Fruit fly (Drosophila melanogaster) whole organism: ENCODE measurements around the gene Fic.

Experiments
- CG8478 ChIP-seq: fragments of >200 bp; optimal IDR thresholded peaks from 2 replicates; lab custom pipeline; 2018; ENCODE audit warnings: inconsistent platforms
- Dll ChIP-seq: fragments of >200 bp; optimal IDR thresholded peaks from 2 replicates; lab custom pipeline; 2017
- EcR ChIP-seq, 2 experiments: fragments of >200 bp; optimal IDR thresholded peaks; 2 replicates each; lab custom pipeline; 2017; ENCODE audit warnings: missing biosample characterization in 2 of 2, missing genetic modification characterization in 2 of 2, missing genetic modification reagents in 2 of 2
- pan ChIP-seq: fragments of >200 bp; optimal IDR thresholded peaks from 2 replicates; lab custom pipeline; 2017
- psq ChIP-seq: fragments of >200 bp; optimal IDR thresholded peaks from 2 replicates; lab custom pipeline; 2017
- usp ChIP-seq: fragments of >200 bp; optimal IDR thresholded peaks from 2 replicates; lab custom pipeline; 2017; ENCODE audit warnings: missing biosample characterization, missing genetic modification characterization, mixed read lengths

dm6 chr2L:6457583-6457982 lies 33.4 kb downstream of the Fic start:
- TF ChIP-seq CG8478 (lab: Kevin White, UChicago) (no peak), pan (lab: Kevin White, UChicago) (no peak), psq (no peak), Dll (lab: Kevin White, UChicago) (no peak), usp (no peak), EcR (GFP tag; optimal IDR thresholded peaks at IDR 0.05; lab: Kevin White, UChicago) (no peak)
